Fruit fly (Drosophila melanogaster): ENCODE results near the gene Fkbp39.
A peak's percentile ranks its signal among the peaks of the same experiment; 100 is the strongest.

Gene Fkbp39

DNA sequence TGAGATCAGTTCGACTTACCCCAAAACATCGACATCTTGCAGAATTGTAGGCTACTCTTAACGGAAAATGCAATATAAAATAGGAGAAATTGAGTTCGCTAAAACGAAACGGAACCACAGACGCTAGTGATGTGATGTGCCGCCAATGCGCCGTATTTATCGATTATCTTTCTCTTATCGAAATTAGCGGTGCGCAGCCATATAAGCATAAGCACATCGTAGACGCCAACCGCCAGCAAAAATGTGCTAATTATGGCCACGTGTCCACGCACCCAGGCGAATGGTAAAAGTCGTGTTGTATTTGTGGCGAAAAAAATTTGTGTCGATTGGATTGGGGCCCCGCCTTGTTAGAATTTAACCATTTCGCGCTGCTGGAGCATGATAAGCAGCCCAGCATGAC, at the start of gene Fkbp39, which contains the start of gene Cyfip (continued):
- TF ChIP-seq CG15011 (GFP tag; optimal IDR thresholded peaks at IDR 0.05) (no peak), crol (GFP tag; IDR thresholded peaks at IDR 0.05) (0 out of 2 replicates have a peak, but pooled peaks have one; percentile 5), nom (GFP tag; optimal IDR thresholded peaks at IDR 0.05) (no peak), CG4360 (GFP tag; IDR thresholded peaks at IDR 0.05) (no peak), gro (GFP tag; optimal IDR thresholded peaks at IDR 0.05) (peak; percentile 85), CG34422 (GFP tag; IDR thresholded peaks at IDR 0.05) (peak; percentile 94), Sry-δ (GFP tag; optimal IDR thresholded peaks at IDR 0.05) (peak; percentile 100), Eip74EF (GFP tag; optimal IDR thresholded peaks at IDR 0.05) (no peak), Dip3 (GFP tag; optimal IDR thresholded peaks at IDR 0.05) (peak; percentile 21), Hand (GFP tag; optimal IDR thresholded peaks at IDR 0.05) (no peak), stc (GFP tag; IDR thresholded peaks at IDR 0.05) (no peak), Pdp1 (GFP tag; optimal IDR thresholded peaks at IDR 0.05) (peak; percentile 30 to 90), Ravus (GFP tag; IDR thresholded peaks at IDR 0.05) (no peak), CG9797 (GFP tag; optimal IDR thresholded peaks at IDR 0.05) (peak; percentile 87), mam (GFP tag; optimal IDR thresholded peaks at IDR 0.05) (peak; percentile 69), repo (GFP tag; optimal IDR thresholded peaks at IDR 0.05) (peak; percentile 32), CG9215 (GFP tag; IDR thresholded peaks at IDR 0.05) (no peak), sim (GFP tag; IDR thresholded peaks at IDR 0.05) (no peak), ham (GFP tag; IDR thresholded peaks at IDR 0.05) (no peak), CG6791 (GFP tag; IDR thresholded peaks at IDR 0.05; ENCODE audit: partially characterized antibody) (peak; percentile 77), scrt (GFP tag; optimal IDR thresholded peaks at IDR 0.05) (no peak), CTCF (GFP tag; optimal IDR thresholded peaks at IDR 0.05) (peak; percentile 34), Hr78 (GFP tag; optimal IDR thresholded peaks at IDR 0.05) (no peak), lov (optimal IDR thresholded peaks at IDR 0.05) (no peak), lov (GFP tag; IDR thresholded peaks at IDR 0.05) (no peak), Max (GFP tag; optimal IDR thresholded peaks at IDR 0.05) (peak; percentile 54), tna (GFP tag; IDR thresholded peaks at IDR 0.05; ENCODE audit: partially characterized antibody) (0 out of 2 replicates have a peak, but pooled peaks have one; percentile 34), unc-4 (GFP tag; IDR thresholded peaks at IDR 0.05; ENCODE audit: partially characterized antibody) (peak; percentile 77), Fer1 (GFP tag; optimal IDR thresholded peaks at IDR 0.05) (peak; percentile 69), pb (GFP tag; optimal IDR thresholded peaks at IDR 0.05) (no peak), CG16779 (GFP tag; IDR thresholded peaks at IDR 0.05) (no peak), CG34224 (GFP tag; IDR thresholded peaks at IDR 0.05; ENCODE audit: partially characterized antibody) (peak; percentile 82), yki (optimal IDR thresholded peaks at IDR 0.05) (no peak), CG15073 (GFP tag; optimal IDR thresholded peaks at IDR 0.05) (no peak), Xrp1 (GFP tag; IDR thresholded peaks at IDR 0.05) (0 out of 2 replicates have a peak, but pooled peaks have one; percentile 27), Six4 (GFP tag; optimal IDR thresholded peaks at IDR 0.05) (peak; percentile 36), CG1024 (GFP tag; IDR thresholded peaks at IDR 0.05) (no peak), CG13894 (tag; optimal IDR thresholded peaks at IDR 0.05) (no peak), BtbVII (GFP tag; optimal IDR thresholded peaks at IDR 0.05) (no peak), CG13775 (GFP tag; optimal IDR thresholded peaks at IDR 0.05) (peak; percentile 40), az2 (GFP tag; optimal IDR thresholded peaks at IDR 0.05) (peak; percentile 6), amos (GFP tag; IDR thresholded peaks at IDR 0.05; ENCODE audit: partially characterized antibody) (peak; percentile 77; the same call in 1 of the 2 replicates), CG9876 (GFP tag; optimal IDR thresholded peaks at IDR 0.05) (peak; percentile 52), sd (tag; optimal IDR thresholded peaks at IDR 0.05) (no peak), Nf-YB (GFP tag; optimal IDR thresholded peaks at IDR 0.05) (peak; percentile 48), en (GFP tag; optimal IDR thresholded peaks at IDR 0.05) (no peak), CG17612 (GFP tag; IDR thresholded peaks at IDR 0.05) (no peak), Dll (GFP tag; IDR thresholded peaks at IDR 0.05; ENCODE audit: partially characterized antibody) (peak; percentile 74), CG6854 (GFP tag; optimal IDR thresholded peaks at IDR 0.05) (no peak), slbo (GFP tag; IDR thresholded peaks at IDR 0.05) (peak; percentile 76), bcd (GFP tag; optimal IDR thresholded peaks at IDR 0.05) (no peak), slp2 (GFP tag; optimal IDR thresholded peaks at IDR 0.05) (no peak)

Measured in whole organism, embryonic.